Worm (Caenorhabditis elegans) whole organism, dauer: ENCODE data around the gene orc-1.

Experiments
- unc-62 ChIP-seq: sonication (generic microtip); optimal IDR thresholded peaks from 2 replicates; lab custom pipeline; 2017; ENCODE audit warnings: missing biosample characterization, missing genetic modification reagents, missing genetic modification characterization

The orc-1 gene

DNA sequence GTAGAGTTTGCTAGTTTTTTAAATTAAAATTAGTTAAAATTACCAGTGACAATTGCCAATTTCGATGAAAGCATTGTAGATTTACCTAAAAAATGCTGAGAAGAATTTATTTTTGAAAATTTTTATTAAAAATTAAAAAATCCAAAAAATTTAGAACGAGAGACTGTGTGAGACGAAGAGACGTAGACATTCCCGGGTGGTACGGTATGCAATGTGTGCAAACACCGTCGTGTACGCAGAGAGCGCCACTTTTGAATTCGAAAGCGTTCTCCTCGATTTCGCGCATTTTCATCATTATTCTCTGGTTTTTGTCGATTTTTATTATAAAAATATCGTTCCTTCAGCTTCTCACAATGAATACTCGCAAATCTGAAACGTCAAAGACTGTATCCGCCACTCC is at the start of gene orc-1, which contains the start of gene dhs-11:
TSS of gene orc-1 (plus strand) at position 349 of the 400 bp plus-strand sequence.
TSS of gene dhs-11 (minus strand) at position 85 of the 400 bp plus-strand sequence.
- TF ChIP-seq unc-62 (GFP tag; lab: Kevin White, UChicago), result no peak

ce11 chrIII:10595066-10595465 is 47.9 kb upstream of the orc-1 start, which contains the start of gene Y45F3A.9:
TSS of gene Y45F3A.9 (minus strand) at chrIII:10595166.
- no peak for TF ChIP-seq unc-62 (GFP tag; lab: Kevin White, UChicago)

DNA sequence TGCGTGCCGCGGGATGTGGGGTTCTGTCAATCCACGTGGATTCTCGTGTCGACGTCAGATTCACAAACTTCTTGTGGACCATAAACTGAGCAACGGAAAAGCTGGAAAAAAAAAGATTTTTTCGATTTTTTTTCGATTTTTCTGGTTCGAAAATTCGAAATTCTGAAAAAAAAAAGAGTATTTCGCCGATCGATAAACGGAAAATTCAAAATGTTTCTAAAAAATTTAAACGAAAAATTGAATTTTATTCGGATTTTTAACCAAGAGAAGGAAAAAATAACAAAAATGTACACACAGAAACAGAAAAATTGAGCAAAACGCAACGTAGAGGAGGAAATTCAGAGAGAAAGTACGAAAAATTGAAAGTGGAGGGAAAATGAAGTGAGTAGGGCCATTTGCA is 46.5 kb upstream of the orc-1 start, which contains the start of gene Y39A1A.3:
TSS of gene Y39A1A.3 (minus strand) at position 101 of the 400 bp plus-strand sequence.
- no peak for TF ChIP-seq unc-62 (GFP tag; lab: Kevin White, UChicago)

ce11 chrIII:10599699-10600098 is 43.2 kb upstream of the orc-1 start:
- TF ChIP-seq unc-62 (GFP tag; lab: Kevin White, UChicago), result no peak

DNA sequence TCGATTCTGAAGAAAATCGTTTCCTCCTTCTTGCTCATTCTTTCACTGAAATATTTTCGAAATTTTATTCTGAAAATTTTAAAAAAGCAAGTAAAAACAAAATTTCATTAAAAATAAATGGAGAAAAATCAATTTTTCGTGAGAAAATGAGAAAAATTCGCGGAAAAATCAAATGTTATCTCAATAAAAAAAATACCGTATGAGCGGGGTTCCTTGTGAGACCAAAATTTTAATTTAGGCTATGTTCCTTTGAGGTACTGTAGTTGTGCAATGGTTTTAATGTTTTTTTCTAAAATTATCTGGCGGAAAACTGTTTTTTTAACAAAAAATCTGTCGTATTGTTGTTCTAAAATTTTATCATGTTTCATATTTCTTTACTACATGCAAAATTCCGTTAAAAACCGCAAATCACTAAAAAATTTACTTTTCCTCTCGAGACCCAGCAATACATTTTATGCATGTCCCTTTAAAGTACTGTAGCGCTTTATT is 42.7 kb upstream of the orc-1 start, which contains the start of gene epg-6:
TSS of gene epg-6 (minus strand) at position 51 of the 489 bp plus-strand sequence.
- TF ChIP-seq unc-62 (GFP tag; lab: Kevin White, UChicago), result no peak

ce11 chrIII:10600894-10601293 is 42.0 kb upstream of the orc-1 start:
- no peak for TF ChIP-seq unc-62 (GFP tag; lab: Kevin White, UChicago)

DNA sequence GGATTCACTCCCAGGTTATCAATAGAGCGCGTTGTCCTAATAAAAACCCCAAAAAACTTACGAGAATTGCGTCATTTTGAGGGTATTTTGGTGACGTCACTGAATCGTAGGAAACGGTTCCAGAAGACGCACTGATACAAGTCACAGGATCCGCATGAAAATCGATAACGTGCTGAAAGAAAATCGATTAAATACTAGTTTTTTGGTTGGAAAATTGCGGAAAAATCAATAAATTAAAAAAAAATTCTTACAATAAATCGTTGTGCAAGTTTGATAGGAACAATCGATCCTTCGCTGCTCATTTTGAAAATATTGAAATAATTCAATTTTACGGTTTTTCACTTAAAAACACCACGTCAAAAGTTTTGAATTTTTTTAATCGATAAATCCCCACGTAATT is 39.7 kb upstream of the orc-1 start, which contains the start of gene Y39A1A.2:
TSS of gene Y39A1A.2 (minus strand) at position 319 of the 400 bp plus-strand sequence.
- TF ChIP-seq unc-62 (GFP tag; lab: Kevin White, UChicago), result no peak

DNA sequence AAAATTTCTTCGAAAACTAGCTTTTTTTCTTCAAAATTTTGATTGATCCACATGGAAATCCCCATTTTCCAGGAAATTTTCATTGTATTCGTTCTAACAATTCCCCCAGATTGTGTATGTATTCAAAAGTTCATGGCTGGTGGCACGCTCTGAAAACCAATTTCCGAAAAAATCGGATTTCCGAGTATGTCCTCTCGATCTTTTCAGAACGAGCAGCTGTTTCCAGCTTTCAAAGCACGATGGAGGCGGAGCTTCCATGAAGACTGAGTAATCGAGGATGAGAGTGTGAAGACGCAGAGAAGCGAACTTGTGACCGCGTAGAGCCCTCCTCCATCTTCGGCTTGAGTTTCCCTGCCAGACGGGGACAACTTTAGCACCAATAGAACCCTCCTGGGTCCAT is 38.6 kb upstream of the orc-1 start:
- no peak for TF ChIP-seq unc-62 (GFP tag; lab: Kevin White, UChicago)

- TF ChIP-seq unc-62 (GFP tag; lab: Kevin White, UChicago), result no peak
These were observed 37.9 kb upstream of the orc-1 start, which contains the start of gene rabx-5 for ce11 chrIII:10605049-10605448. TSS of gene rabx-5 (plus strand) at chrIII:10605349.

DNA sequence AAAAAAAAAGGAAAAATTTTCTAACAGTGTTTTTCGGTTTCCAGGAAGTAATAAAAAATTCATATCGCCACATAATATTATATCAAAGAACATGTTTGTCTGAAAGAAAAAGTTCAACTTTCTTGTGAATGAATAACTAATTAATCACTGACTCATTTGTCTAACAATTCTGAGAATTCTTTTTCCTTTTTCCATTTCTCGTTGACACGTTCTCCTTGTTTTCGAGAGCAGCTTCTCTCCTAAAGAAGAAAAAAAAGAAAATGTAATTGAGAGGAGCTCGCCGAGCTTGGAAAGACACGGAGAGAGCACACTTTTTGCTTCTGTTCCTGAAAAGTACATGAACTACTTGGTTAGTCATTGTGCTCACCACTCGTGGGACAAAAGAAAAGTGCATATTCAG is 34.8 kb upstream of the orc-1 start:
- TF ChIP-seq unc-62 (GFP tag; lab: Kevin White, UChicago), result no peak

ce11 chrIII:10612333-10612732 is 30.6 kb upstream of the orc-1 start, which contains the start of gene Y39A1A.24:
TSS of gene Y39A1A.24 (plus strand) at chrIII:10612633.
- no peak for TF ChIP-seq unc-62 (GFP tag; lab: Kevin White, UChicago)

DNA sequence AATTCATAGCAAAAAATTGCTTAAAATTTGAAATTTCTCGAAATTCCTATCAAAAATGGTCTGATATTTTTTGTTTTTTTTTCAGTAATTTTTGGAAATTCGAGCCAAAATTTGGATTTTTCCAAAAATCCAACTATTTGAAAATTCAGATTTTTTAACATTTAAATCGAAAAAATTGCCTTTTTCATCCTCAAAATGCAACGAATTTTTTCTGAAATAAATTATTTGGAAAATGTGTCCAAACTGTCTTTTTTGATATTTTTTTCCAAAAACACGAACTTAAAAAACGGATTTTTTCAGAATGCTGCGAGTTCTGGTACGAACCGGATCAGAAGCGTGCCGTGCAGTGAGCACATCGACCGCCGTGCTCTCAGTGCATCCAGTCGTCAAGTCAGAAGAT is 27.8 kb upstream of the orc-1 start, which contains the start of gene mrpl-22:
TSS of gene mrpl-22 (plus strand) at position 301 of the 400 bp plus-strand sequence.
- TF ChIP-seq unc-62 (GFP tag; lab: Kevin White, UChicago), result no peak

ce11 chrIII:10621208-10621607 is 21.7 kb upstream of the orc-1 start, which contains the start of the genes lron-10 and hpr-9:
TSS of gene lron-10 (minus strand) at chrIII:10621369.
TSS of gene hpr-9 (plus strand) at chrIII:10621551.
- TF ChIP-seq unc-62 (GFP tag; lab: Kevin White, UChicago), result no peak

- TF ChIP-seq unc-62 (GFP tag; lab: Kevin White, UChicago), result no peak
These were observed 18.4 kb upstream of the orc-1 start for ce11 chrIII:10624564-10624963.

- no peak for TF ChIP-seq unc-62 (GFP tag; lab: Kevin White, UChicago)
These were observed 14.6 kb upstream of the orc-1 start for ce11 chrIII:10628360-10628759.

ce11 chrIII:10629043-10629442 is 13.9 kb upstream of the orc-1 start, which contains the start of gene swt-4:
TSS of gene swt-4 (minus strand) at chrIII:10629143.
- no peak for TF ChIP-seq unc-62 (GFP tag; lab: Kevin White, UChicago)

- TF ChIP-seq unc-62 (GFP tag; lab: Kevin White, UChicago), result no peak
These were observed 13.1 kb upstream of the orc-1 start for ce11 chrIII:10629795-10630194.
